Worm (Caenorhabditis elegans): Measurements from ENCODE around the gene fbxc-12.

fbxc-12 gene

DNA sequence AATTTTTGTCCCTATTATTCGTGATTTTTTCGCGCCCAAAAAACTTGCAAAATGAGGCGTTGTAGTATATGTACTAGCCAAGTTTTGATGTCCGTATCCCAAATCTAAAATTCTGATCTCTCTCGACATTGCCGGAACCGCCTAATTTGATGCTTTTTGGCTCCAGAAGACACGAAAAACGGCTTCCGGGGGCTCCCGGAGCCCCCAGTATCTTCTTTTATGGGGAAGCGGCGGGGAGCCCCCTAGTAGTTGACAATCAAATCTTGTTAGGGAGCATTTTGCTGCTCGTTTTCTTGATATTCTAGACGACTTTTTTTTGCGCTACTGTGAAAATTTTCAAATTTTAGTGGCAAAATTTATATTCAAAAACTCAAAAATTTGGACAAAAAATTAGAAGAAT, 46.5 kb downstream of the fbxc-12 start:
- TF ChIP-seq ztf-29 (GFP tag; IDR thresholded peaks at IDR 0.05) = no peak
- no peak for TF ChIP-seq med-1 (GFP tag; optimal IDR thresholded peaks at IDR 0.05; ENCODE audit: insufficient read depth)
- TF ChIP-seq ref-1 (GFP tag; conservative IDR thresholded peaks at IDR 0.05) = no peak
- TF ChIP-seq T22C8.4 (GFP tag; IDR thresholded peaks at IDR 0.05) = no peak

DNA sequence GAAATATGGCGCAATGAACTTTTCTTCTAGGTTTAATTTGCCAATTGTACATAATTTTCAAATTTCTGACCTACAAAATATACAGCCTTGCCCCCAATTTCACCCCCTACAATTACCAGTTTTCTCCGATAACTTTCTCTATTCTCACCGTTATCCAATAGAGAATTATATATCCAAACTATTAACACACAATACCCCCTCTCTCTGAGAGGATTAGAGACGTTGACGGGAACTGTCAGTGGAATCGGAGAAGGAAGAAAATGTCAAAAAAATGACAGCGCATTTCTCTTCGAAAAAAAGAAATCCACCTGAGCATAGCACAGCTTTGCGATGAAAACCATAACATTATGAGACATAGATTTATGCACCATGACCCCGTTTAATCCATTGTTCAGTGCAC, 48.1 kb downstream of the fbxc-12 start:
- TF ChIP-seq cog-1 (tag; optimal IDR thresholded peaks at IDR 0.05) (no peak), klf-2 (GFP tag; conservative IDR thresholded peaks at IDR 0.05) (no peak), ztf-29 (GFP tag; IDR thresholded peaks at IDR 0.05) (no peak), flt-1 (GFP tag; IDR thresholded peaks at IDR 0.05) (no peak), tab-1 (GFP tag; IDR thresholded peaks at IDR 0.05) (no peak), ztf-23 (GFP tag; IDR thresholded peaks at IDR 0.05) (no peak), T22C8.4 (GFP tag; IDR thresholded peaks at IDR 0.05) (no peak), med-1 (GFP tag; optimal IDR thresholded peaks at IDR 0.05; ENCODE audit: insufficient read depth) (no peak), ref-1 (GFP tag; conservative IDR thresholded peaks at IDR 0.05) (no peak)
